Fruit fly (Drosophila melanogaster): ENCODE results near the gene CG6793.
A peak's percentile ranks its signal among the peaks of the same experiment; 100 is the strongest.

CG6793 gene

DNA sequence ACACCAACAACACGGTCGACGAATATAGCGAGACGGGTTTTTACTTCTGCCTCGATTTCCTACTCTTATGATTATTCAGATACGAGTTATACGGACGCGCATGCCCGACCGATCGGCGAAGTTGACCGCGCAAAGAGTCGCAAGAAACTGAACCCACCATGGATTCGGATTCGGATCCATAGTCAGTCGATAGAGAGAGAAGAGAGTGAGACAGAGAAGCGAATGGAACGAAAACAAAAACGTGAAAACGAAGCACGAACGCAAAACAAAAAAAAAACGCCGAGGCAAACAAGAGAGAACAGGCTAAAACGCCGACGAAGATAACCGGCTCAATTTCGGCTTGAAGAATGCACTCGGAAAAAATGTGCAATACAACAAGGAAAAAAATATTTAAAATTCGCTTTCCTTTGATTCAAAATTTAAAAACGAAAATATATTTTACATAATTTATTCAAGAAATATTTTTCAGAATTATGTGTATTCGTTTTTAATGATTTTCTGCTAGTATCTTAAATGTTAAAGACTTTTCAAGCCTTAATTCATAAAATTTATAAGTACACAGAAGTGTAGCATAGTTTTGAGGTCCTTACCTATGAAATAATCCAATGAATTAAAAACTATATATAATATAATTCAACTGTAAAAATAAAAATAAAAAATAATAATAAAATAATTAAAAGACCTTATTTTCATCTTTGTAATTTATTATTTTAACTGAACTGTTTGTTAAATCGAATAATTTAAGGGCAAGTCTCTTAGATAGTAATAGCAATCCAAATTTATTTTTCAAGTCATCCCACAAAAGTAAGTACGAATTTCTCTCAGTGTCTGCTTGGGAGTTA, 39.7 kb downstream of the CG6793 start, which contains the start of gene Sema5c (continued):
- peak; percentile 86 for TF ChIP-seq CG32006 (GFP tag; optimal IDR thresholded peaks at IDR 0.05)
- TF ChIP-seq Hr39 (GFP tag; optimal IDR thresholded peaks at IDR 0.05) = peak; percentile 48
- peak; percentile 75 for TF ChIP-seq CG3032 (tag; optimal IDR thresholded peaks at IDR 0.05)
- peak; percentile 63 for TF ChIP-seq CG8119 (GFP tag; IDR thresholded peaks at IDR 0.05)
- TF ChIP-seq Ets21C (GFP tag; optimal IDR thresholded peaks at IDR 0.05) = peak; percentile 13
- peak; percentile 48 for TF ChIP-seq Hr4 (GFP tag; optimal IDR thresholded peaks at IDR 0.05)
- TF ChIP-seq CG34406 (GFP tag; optimal IDR thresholded peaks at IDR 0.05) = peak; percentile 76
- TF ChIP-seq acj6 (GFP tag; optimal IDR thresholded peaks at IDR 0.05) = peak; percentile 70
- peak; percentile 62 for TF ChIP-seq achi (GFP tag; optimal IDR thresholded peaks at IDR 0.05)
- peak; percentile 61 for TF ChIP-seq dsx (GFP tag; optimal IDR thresholded peaks at IDR 0.05; ENCODE audit: poor library complexity, severe bottlenecking)
- no peak for TF ChIP-seq Sox14 (GFP tag; optimal IDR thresholded peaks at IDR 0.05)
- no peak for TF ChIP-seq dac (GFP tag; optimal IDR thresholded peaks at IDR 0.05)
- TF ChIP-seq ss (GFP tag; optimal IDR thresholded peaks at IDR 0.05) = peak; percentile 58 to 59
- TF ChIP-seq cyc (GFP tag; optimal IDR thresholded peaks at IDR 0.05) = peak; percentile 1
- TF ChIP-seq CG9139 (GFP tag; optimal IDR thresholded peaks at IDR 0.05) = peak; percentile 64
- peak; percentile 46 for TF ChIP-seq Ets96B (tag; optimal IDR thresholded peaks at IDR 0.05)
- peak; percentile 50 for TF ChIP-seq Gug (GFP tag; IDR thresholded peaks at IDR 0.05)
- TF ChIP-seq Eip93F (GFP tag; optimal IDR thresholded peaks at IDR 0.05) = no peak

DNA sequence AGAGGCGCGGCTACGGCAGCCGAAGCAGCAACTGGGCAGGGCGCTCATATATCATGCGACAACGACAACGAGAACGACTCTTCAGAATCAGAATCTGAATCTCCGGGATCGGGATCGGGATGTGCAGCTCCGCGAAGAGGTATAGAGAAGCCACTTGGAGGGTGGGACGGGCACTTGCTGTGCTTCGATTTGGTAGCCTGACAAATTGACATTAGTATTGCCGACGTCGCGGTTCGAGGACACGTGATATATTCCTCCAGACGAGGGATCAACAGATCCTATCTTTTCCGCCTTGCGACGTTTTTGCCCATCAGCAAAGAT, 40.3 kb downstream of the CG6793 start:
- TF ChIP-seq Sox15 (GFP tag; optimal IDR thresholded peaks at IDR 0.05) = no peak
- no peak for TF ChIP-seq salr (GFP tag; optimal IDR thresholded peaks at IDR 0.05)
- TF ChIP-seq CG15336 (GFP tag; IDR thresholded peaks at IDR 0.05) = no peak
- no peak for TF ChIP-seq Ets21C (GFP tag; optimal IDR thresholded peaks at IDR 0.05)
- TF ChIP-seq ss (GFP tag; optimal IDR thresholded peaks at IDR 0.05) = peak in 1 of 2 experiments; percentile 11
- no peak for TF ChIP-seq Blimp-1 (GFP tag; optimal IDR thresholded peaks at IDR 0.05)
- TF ChIP-seq vri (GFP tag; optimal IDR thresholded peaks at IDR 0.05) = peak; percentile 6
- TF ChIP-seq Ets96B (tag; optimal IDR thresholded peaks at IDR 0.05) = no peak
- peak; percentile 78 for TF ChIP-seq svp (GFP tag)
- TF ChIP-seq CG3032 (tag; optimal IDR thresholded peaks at IDR 0.05) = no peak
- no peak for TF ChIP-seq CG34406 (GFP tag; optimal IDR thresholded peaks at IDR 0.05)
- no peak for TF ChIP-seq pdm3 (GFP tag; optimal IDR thresholded peaks at IDR 0.05)
- TF ChIP-seq Hr38 (GFP tag; optimal IDR thresholded peaks at IDR 0.05) = no peak
- TF ChIP-seq achi (GFP tag; optimal IDR thresholded peaks at IDR 0.05) = no peak
- TF ChIP-seq dac (GFP tag; optimal IDR thresholded peaks at IDR 0.05) = no peak
- TF ChIP-seq CG1621 (tag; optimal IDR thresholded peaks at IDR 0.05) = peak; percentile 63
- no peak for TF ChIP-seq OdsH (GFP tag; optimal IDR thresholded peaks at IDR 0.05)
- TF ChIP-seq CG10631 (GFP tag; optimal IDR thresholded peaks at IDR 0.05) = no peak
- TF ChIP-seq lz (GFP tag; optimal IDR thresholded peaks at IDR 0.05) = no peak
- peak; percentile 54 for TF ChIP-seq CG6854 (GFP tag; optimal IDR thresholded peaks at IDR 0.05)

DNA sequence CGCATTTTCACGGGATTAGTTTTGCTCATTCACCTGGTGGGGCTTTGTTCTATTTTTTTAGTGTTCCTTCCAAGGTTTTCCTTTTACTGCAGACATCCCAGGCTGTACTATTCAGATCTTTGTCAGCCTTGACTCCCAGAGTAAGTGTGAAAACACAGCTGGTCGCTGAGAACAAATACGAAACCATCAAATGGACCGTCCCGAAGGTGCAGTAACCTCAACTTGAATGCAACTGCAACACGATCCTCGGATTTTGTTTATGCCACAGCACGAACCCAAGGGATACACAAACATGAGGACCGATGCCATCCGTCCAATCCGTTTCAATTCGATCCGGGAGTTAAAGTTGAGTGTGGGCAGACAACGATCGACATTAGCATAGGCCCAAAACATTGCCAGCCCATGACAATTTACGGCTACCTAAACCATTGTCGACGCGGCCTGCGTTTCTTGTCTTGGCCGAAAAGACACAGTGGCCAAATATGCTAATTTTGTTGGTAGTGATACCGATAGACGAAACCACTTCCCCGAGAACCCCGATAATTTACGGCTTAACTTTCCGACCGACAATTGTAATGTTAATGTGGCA, 41.0 kb downstream of the CG6793 start:
- TF ChIP-seq dac (GFP tag; optimal IDR thresholded peaks at IDR 0.05) (no peak), CG8119 (GFP tag; IDR thresholded peaks at IDR 0.05) (no peak), achi (GFP tag; optimal IDR thresholded peaks at IDR 0.05) (no peak), CG6854 (GFP tag; optimal IDR thresholded peaks at IDR 0.05) (no peak), salr (GFP tag; optimal IDR thresholded peaks at IDR 0.05) (no peak), fd59A (GFP tag; optimal IDR thresholded peaks at IDR 0.05) (no peak), CG6808 (GFP tag; optimal IDR thresholded peaks at IDR 0.05) (no peak), CG16779 (tag; optimal IDR thresholded peaks at IDR 0.05) (no peak), topi (GFP tag; optimal IDR thresholded peaks at IDR 0.05) (no peak), Eip93F (GFP tag; optimal IDR thresholded peaks at IDR 0.05) (no peak), CG8632 (GFP tag; optimal IDR thresholded peaks at IDR 0.05) (no peak), svp (GFP tag) (no peak)
